Fruit fly (Drosophila melanogaster): ENCODE measurements around the gene Rbp6.

DNA sequence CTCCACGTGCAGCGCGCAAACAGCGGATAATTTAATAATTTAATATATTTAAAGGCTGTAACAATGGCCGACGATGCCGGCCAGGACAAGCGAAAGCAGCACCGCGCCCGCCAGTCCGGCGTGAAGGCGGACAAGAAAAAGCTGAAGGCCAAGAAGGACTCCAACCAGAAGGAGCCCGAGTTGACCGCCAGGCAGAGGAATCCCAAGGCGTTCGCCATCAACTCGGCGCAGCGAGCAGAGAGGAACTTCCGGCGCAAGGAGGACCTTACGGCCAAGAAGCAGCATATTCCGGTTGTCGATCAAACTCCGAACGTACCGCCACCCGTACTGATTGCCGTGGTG lies 221.5 kb downstream of the Rbp6 start:
- no peak for TF ChIP-seq Sin3A (optimal IDR thresholded peaks at IDR 0.05)
- no peak for TF ChIP-seq insv (optimal IDR thresholded peaks at IDR 0.05)
- TF ChIP-seq h (optimal IDR thresholded peaks at IDR 0.05) = no peak
- no peak for TF ChIP-seq psq (optimal IDR thresholded peaks at IDR 0.05)
- no peak for TF ChIP-seq ttk (optimal IDR thresholded peaks at IDR 0.05)
